Worm (Caenorhabditis elegans) whole organism, early embryonic: Measurements from ENCODE around the gene F22F4.5.

Source experiments
- F13C5.2 ChIP-seq: sonication (generic microtip); optimal IDR thresholded peaks from 2 replicates; lab custom pipeline; 2017; ENCODE audit warnings: mild to moderate bottlenecking, missing genetic modification characterization, inconsistent platforms, missing compliant biosample characterization
- ama-1 ChIP-seq: fragments of 150-350 bp; optimal IDR thresholded peaks from 2 replicates; lab custom pipeline; 2014
- ceh-13 ChIP-seq: fragments of 200-800 bp; sonication (Bioruptor generic); optimal IDR thresholded peaks from 2 replicates; lab custom pipeline; 2018; ENCODE audit warnings: mild to moderate bottlenecking, missing genetic modification characterization, missing compliant biosample characterization
- ets-7 ChIP-seq: sonication (generic microtip); optimal IDR thresholded peaks from 2 replicates; lab custom pipeline; 2016; ENCODE audit warnings: missing genotype, missing genetic modification characterization, missing compliant biosample characterization
- flt-1 ChIP-seq: fragments of 200-800 bp; sonication (Bioruptor generic); IDR thresholded peaks from 2 replicates; pipeline ENCODE4 v1.3.6; 2022; ENCODE audit warnings: missing genetic modification characterization, missing compliant biosample characterization
- hnd-1 ChIP-seq: sonication (generic microtip); optimal IDR thresholded peaks from 2 replicates; lab custom pipeline; 2016; ENCODE audit warnings: missing genetic modification characterization, missing compliant biosample characterization
- pes-1 ChIP-seq: fragments of 200-800 bp; sonication (Bioruptor generic); IDR thresholded peaks from 2 replicates; pipeline ENCODE4 v1.3.6; 2022; ENCODE audit warnings: missing genetic modification reagents, missing genetic modification characterization, missing compliant biosample characterization
- scrt-1 ChIP-seq: fragments of 200-800 bp; sonication (Bioruptor generic); IDR thresholded peaks from 2 replicates; pipeline ENCODE4 v1.3.6; 2022; ENCODE audit warnings: missing genetic modification characterization, missing compliant biosample characterization
- tbx-11 ChIP-seq: fragments of 200-800 bp; sonication (Bioruptor generic); IDR thresholded peaks from 2 replicates; pipeline ENCODE4 v1.3.6; 2022; ENCODE audit warnings: missing genetic modification characterization, missing compliant biosample characterization
- tbx-37 ChIP-seq: fragments of 200-800 bp; sonication (Bioruptor generic); conservative IDR thresholded peaks from 2 replicates; pipeline ENCODE4 v1.3.6; 2022; ENCODE audit warnings: missing genetic modification reagents, missing genetic modification characterization, missing compliant biosample characterization

- no peak for TF ChIP-seq ama-1 (lab: Kevin White, UChicago)
- TF ChIP-seq ceh-13, result no peak
- no peak for TF ChIP-seq tbx-37 (GFP tag; lab: Robert Waterston, UW)
- no peak for TF ChIP-seq pes-1 (GFP tag; lab: Robert Waterston, UW)
- no peak for TF ChIP-seq F13C5.2 (tag; lab: Kevin White, UChicago)
- TF ChIP-seq hnd-1 (tag; lab: Kevin White, UChicago), result no peak
- TF ChIP-seq ets-7, result no peak
- no peak for TF ChIP-seq flt-1 (GFP tag; lab: Robert Waterston, UW)
- TF ChIP-seq scrt-1, result no peak
- no peak for TF ChIP-seq tbx-11 (GFP tag; lab: Robert Waterston, UW)
Measured at ce11 chrX:5992770-5993169, at the start of gene F22F4.5.
